Worm (Caenorhabditis elegans): ENCODE measurements around the gene str-149.

- TF ChIP-seq ttx-3 (tag; optimal IDR thresholded peaks at IDR 0.05) (no peak), hlh-8 (tag; optimal IDR thresholded peaks at IDR 0.05) (no peak), nhr-11 (tag; optimal IDR thresholded peaks at IDR 0.05) (no peak), sox-4 (tag; optimal IDR thresholded peaks at IDR 0.05) (no peak), unc-86 (tag; optimal IDR thresholded peaks at IDR 0.05) (no peak), pros-1 (tag; optimal IDR thresholded peaks at IDR 0.05) (no peak), lin-11 (tag; optimal IDR thresholded peaks at IDR 0.05) (no peak), ama-1 (optimal IDR thresholded peaks at IDR 0.05) (no peak), dve-1 (tag; optimal IDR thresholded peaks at IDR 0.05) (no peak)
Measured at ce11 chrV:16565639-16566038, 7.6 kb upstream of the str-149 start, which contains the start of gene sru-45.

Data from whole organism, late embryonic.